Worm (Caenorhabditis elegans) whole organism, L3 larva: ENCODE results near the gene srv-21.

Experiments used
- ceh-9 ChIP-seq: sonication (generic microtip); optimal IDR thresholded peaks from 2 replicates; lab custom pipeline; 2018; ENCODE audit warnings: missing biosample characterization, missing genetic modification characterization
- nhr-11 ChIP-seq: fragments of 150-350 bp; optimal IDR thresholded peaks from 2 replicates; lab custom pipeline; 2014; ENCODE audit warnings: missing biosample characterization, missing genetic modification characterization
- unc-62 ChIP-seq: fragments of 150-350 bp; sonication (generic microtip); optimal IDR thresholded peaks from 4 replicates; lab custom pipeline; 2014; ENCODE audit warnings: missing biosample characterization, missing genetic modification reagents, missing genetic modification characterization

ce11 chrIV:5923112-5923511 lies 46.0 kb upstream of the srv-21 start:
- TF ChIP-seq unc-62 (GFP tag; lab: Kevin White, UChicago): peak; percentile 5
- no peak for TF ChIP-seq nhr-11 (tag; lab: Kevin White, UChicago)
- TF ChIP-seq ceh-9: no peak
